Worm (Caenorhabditis elegans) whole organism, L1 larva: Measurements from ENCODE around the gene pha-2.

Experiments used
- alr-1 ChIP-seq: fragments of 200-800 bp; sonication (Bioruptor generic); optimal IDR thresholded peaks from 2 replicates; lab custom pipeline; 2018; ENCODE audit warnings: borderline replicate concordance, mild to moderate bottlenecking, missing genetic modification characterization, missing compliant biosample characterization
- aly-2 ChIP-seq: fragments of 150-350 bp; optimal IDR thresholded peaks from 2 replicates; lab custom pipeline; 2014; ENCODE audit warnings: missing biosample characterization, missing genetic modification characterization
- blmp-1 ChIP-seq: fragments of 150-350 bp; optimal IDR thresholded peaks from 2 replicates; lab custom pipeline; 2014; ENCODE audit warnings: missing biosample characterization, missing genetic modification characterization
- ceh-82 ChIP-seq, 3 experiments: fragments of 150-350 bp in 1 of 3; sonication (generic microtip) in 2 of 3; optimal IDR thresholded peaks; 2 replicates each; lab custom pipeline; 2014 to 2017; ENCODE audit warnings: missing biosample characterization in 3 of 3, missing genetic modification characterization in 3 of 3
- lin-39 ChIP-seq: fragments of 150-350 bp; optimal IDR thresholded peaks from 2 replicates; lab custom pipeline; 2014; ENCODE audit warnings: missing biosample characterization, missing genetic modification reagents, missing genetic modification characterization
- nhr-11 ChIP-seq: fragments of 150-350 bp; optimal IDR thresholded peaks from 2 replicates; lab custom pipeline; 2014; ENCODE audit warnings: missing biosample characterization, missing genetic modification characterization
- nhr-12 ChIP-seq: sonication (generic microtip); optimal IDR thresholded peaks from 2 replicates; lab custom pipeline; 2017; ENCODE audit warnings: missing biosample characterization, missing genetic modification characterization
- nhr-28 ChIP-seq: fragments of 150-350 bp; optimal IDR thresholded peaks from 2 replicates; lab custom pipeline; 2014; ENCODE audit warnings: missing biosample characterization, missing genetic modification characterization
- nhr-77 ChIP-seq: fragments of 150-350 bp; optimal IDR thresholded peaks from 2 replicates; lab custom pipeline; 2014; ENCODE audit warnings: missing biosample characterization, missing genetic modification characterization
- pag-3 ChIP-seq: sonication (generic microtip); optimal IDR thresholded peaks from 2 replicates; lab custom pipeline; 2017; ENCODE audit warnings: missing genetic modification characterization, mild to moderate bottlenecking, missing compliant biosample characterization, antibody characterized with exemption, borderline replicate concordance; ENCODE audit not compliant: insufficient read depth
- snpc-4 ChIP-seq: fragments of 150-350 bp; optimal IDR thresholded peaks from 2 replicates; lab custom pipeline; 2014; ENCODE audit warnings: missing biosample characterization, missing genetic modification characterization
- sox-4 ChIP-seq: sonication (generic microtip); optimal IDR thresholded peaks from 2 replicates; lab custom pipeline; 2016; ENCODE audit warnings: missing genetic modification characterization, missing compliant biosample characterization
- zag-1 ChIP-seq: fragments of 150-350 bp; optimal IDR thresholded peaks from 2 replicates; lab custom pipeline; 2014; ENCODE audit warnings: missing biosample characterization, missing genetic modification characterization

DNA sequence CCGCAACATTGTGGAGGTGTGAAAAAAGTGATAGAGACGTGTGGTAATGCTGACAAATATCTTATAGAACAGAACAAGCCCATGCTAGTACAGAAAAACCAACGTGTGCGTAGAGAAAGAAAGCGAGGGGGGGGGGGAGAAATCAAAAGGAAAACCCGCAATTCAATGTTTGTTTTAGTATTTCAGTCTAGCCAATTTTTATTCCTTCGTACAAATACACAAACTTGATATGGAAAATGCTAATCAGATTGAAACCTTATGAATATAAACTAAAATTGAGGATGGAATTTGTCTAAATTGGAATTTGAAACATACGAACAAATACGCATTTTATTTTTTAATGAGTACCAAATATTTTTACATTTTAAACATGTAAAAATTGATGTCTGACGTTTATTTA is 49.0 kb downstream of the pha-2 start, which contains the start of gene mrp-1:
- TF ChIP-seq nhr-11 (tag; lab: Kevin White, UChicago): no peak
- no peak for TF ChIP-seq alr-1 (tag; lab: Kevin White, UChicago)
- TF ChIP-seq nhr-28 (tag; lab: Kevin White, UChicago): no peak
- TF ChIP-seq blmp-1 (tag; lab: Kevin White, UChicago): no peak
- no peak for TF ChIP-seq snpc-4 (tag; lab: Kevin White, UChicago)
- no peak for TF ChIP-seq ceh-82 (tag; optimal IDR thresholded peaks at IDR 0.05; lab: Kevin White, UChicago)
- TF ChIP-seq nhr-12 (tag; lab: Kevin White, UChicago): no peak
- no peak for TF ChIP-seq nhr-77 (tag; lab: Kevin White, UChicago)
- no peak for TF ChIP-seq zag-1 (tag; lab: Kevin White, UChicago)
- TF ChIP-seq pag-3 (tag; lab: Kevin White, UChicago): no peak
- no peak for TF ChIP-seq sox-4 (tag; lab: Kevin White, UChicago)
- no peak for TF ChIP-seq lin-39 (tag; lab: Kevin White, UChicago)
- TF ChIP-seq aly-2 (tag; lab: Kevin White, UChicago): no peak
